Worm (Caenorhabditis elegans) whole organism, late embryonic: ENCODE measurements around the gene nlp-59.

Experiments used
- K09A11.1 ChIP-seq: sonication (generic microtip); optimal IDR thresholded peaks from 2 replicates; lab custom pipeline; 2017; ENCODE audit warnings: antibody characterized with exemption, mild to moderate bottlenecking, missing genetic modification characterization, missing compliant biosample characterization; ENCODE audit not compliant: insufficient read depth
- ceh-9 ChIP-seq: sonication (generic microtip); optimal IDR thresholded peaks from 2 replicates; lab custom pipeline; 2016; ENCODE audit warnings: mild to moderate bottlenecking, missing genetic modification characterization, inconsistent platforms, missing compliant biosample characterization
- dmd-4 ChIP-seq: sonication (generic microtip); optimal IDR thresholded peaks from 2 replicates; lab custom pipeline; 2016; ENCODE audit warnings: borderline replicate concordance, missing genetic modification characterization, missing compliant biosample characterization
- ets-4 ChIP-seq: sonication (generic microtip); optimal IDR thresholded peaks from 2 replicates; lab custom pipeline; 2016; ENCODE audit warnings: missing genetic modification characterization, missing compliant biosample characterization
- npax-4 ChIP-seq: sonication (generic microtip); optimal IDR thresholded peaks from 2 replicates; lab custom pipeline; 2016; ENCODE audit warnings: missing genetic modification characterization, missing compliant biosample characterization

DNA sequence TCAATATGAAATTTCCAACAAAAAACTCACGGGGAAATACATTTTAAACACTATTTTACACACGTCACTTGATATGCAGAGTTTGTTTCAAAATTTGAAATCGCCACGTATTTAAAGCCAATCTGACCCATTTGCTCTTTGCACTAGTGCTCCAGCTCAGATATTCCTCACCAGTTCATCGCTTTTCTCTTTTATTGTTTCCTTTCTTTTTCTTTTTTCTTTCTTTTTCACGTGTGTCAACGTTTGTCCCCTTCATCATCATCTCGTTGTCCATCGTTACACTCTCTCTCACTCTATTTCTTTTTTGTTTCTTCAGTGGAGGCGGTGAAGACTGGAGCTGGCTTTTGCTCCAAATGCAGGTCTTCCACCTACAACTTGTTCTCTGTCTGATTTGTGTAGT is 13.4 kb downstream of the nlp-59 start, which contains the start of gene F02D8.4:
- TF ChIP-seq dmd-4 (tag; lab: Kevin White, UChicago) (no peak), npax-4 (tag; lab: Kevin White, UChicago) (no peak), ceh-9 (tag; lab: Kevin White, UChicago) (no peak), ets-4 (no peak), K09A11.1 (tag; lab: Kevin White, UChicago) (no peak)
